Fruit fly (Drosophila melanogaster) whole organism, embryonic: ENCODE results near the gene abs.

Experiments used
- Atf3 ChIP-seq: fragments of 200-800 bp; sonication (Bioruptor generic); optimal IDR thresholded peaks from 3 replicates; lab custom pipeline; 2016; ENCODE audit warnings: missing biosample characterization, missing genetic modification characterization
- C15 ChIP-seq: fragments of 200-800 bp; sonication (Bioruptor generic); IDR thresholded peaks from 3 replicates; pipeline ENCODE4 v1.3.6; 2022; ENCODE audit warnings: missing biosample characterization, missing genetic modification characterization
- CG10979 ChIP-seq: fragments of 200-800 bp; sonication (Bioruptor generic); optimal IDR thresholded peaks from 2 replicates; lab custom pipeline; 2018; ENCODE audit warnings: missing biosample characterization, mild to moderate bottlenecking, missing genetic modification characterization, moderate library complexity
- CG11504 ChIP-seq: fragments of 200-800 bp; sonication (Bioruptor generic); optimal IDR thresholded peaks from 3 replicates; lab custom pipeline; 2019; ENCODE audit warnings: missing biosample characterization, mild to moderate bottlenecking, missing genetic modification characterization, moderate library complexity
- CG12104 ChIP-seq: fragments of 200-800 bp; sonication (Bioruptor generic); optimal IDR thresholded peaks from 3 replicates; lab custom pipeline; 2016; ENCODE audit warnings: missing biosample characterization, missing genetic modification characterization
- CG12155 ChIP-seq: fragments of 200-800 bp; sonication (Bioruptor generic); optimal IDR thresholded peaks from 3 replicates; lab custom pipeline; 2016; ENCODE audit warnings: missing biosample characterization, missing genetic modification characterization
- CG15479 ChIP-seq: fragments of 200-800 bp; sonication (Bioruptor generic); optimal IDR thresholded peaks from 3 replicates; lab custom pipeline; 2019; ENCODE audit warnings: missing biosample characterization, mild to moderate bottlenecking, missing genetic modification characterization, moderate library complexity
- CG16779 ChIP-seq: fragments of 200-800 bp; sonication (Bioruptor generic); IDR thresholded peaks from 2 replicates; pipeline ENCODE4 v1.3.6; 2022; ENCODE audit warnings: missing biosample characterization, missing genetic modification characterization
- CG17829 ChIP-seq: fragments of 200-800 bp; optimal IDR thresholded peaks from 2 replicates; lab custom pipeline; 2019; ENCODE audit warnings: missing biosample characterization, mild to moderate bottlenecking, missing genetic modification characterization, moderate library complexity
- CG18764 ChIP-seq: fragments of 200-800 bp; sonication (Bioruptor generic); optimal IDR thresholded peaks from 3 replicates; lab custom pipeline; 2016; ENCODE audit warnings: missing biosample characterization, missing genetic modification characterization
- CG2202 ChIP-seq: fragments of 200-800 bp; sonication (Bioruptor generic); optimal IDR thresholded peaks from 2 replicates; lab custom pipeline; 2018; ENCODE audit warnings: missing biosample characterization, mild to moderate bottlenecking, missing genetic modification characterization
- CG2889 ChIP-seq: fragments of 200-800 bp; sonication (Bioruptor generic); IDR thresholded peaks from 3 replicates; pipeline ENCODE4 v1.3.6; 2022; ENCODE audit warnings: missing biosample characterization, missing genetic modification characterization
- CG32532 ChIP-seq: fragments of 200-800 bp; sonication (Bioruptor generic); IDR thresholded peaks from 2 replicates; pipeline ENCODE4 v1.3.6; 2022; ENCODE audit warnings: missing biosample characterization, missing genetic modification characterization
- CG34422 ChIP-seq: fragments of 200-800 bp; sonication (Bioruptor generic); IDR thresholded peaks from 3 replicates; pipeline ENCODE4 v1.3.6; 2022; ENCODE audit warnings: missing biosample characterization, missing genetic modification characterization
- CG4328 ChIP-seq: fragments of 200-800 bp; sonication (Bioruptor generic); optimal IDR thresholded peaks from 3 replicates; lab custom pipeline; 2017; ENCODE audit warnings: missing biosample characterization, missing genetic modification reagents, missing genetic modification characterization
- CG6689 ChIP-seq: fragments of 200-800 bp; sonication (Bioruptor generic); IDR thresholded peaks from 2 replicates; pipeline ENCODE4 v1.3.6; 2022; ENCODE audit warnings: missing biosample characterization, missing genetic modification characterization
- CG7271 ChIP-seq: fragments of 200-800 bp; sonication (Bioruptor generic); optimal IDR thresholded peaks from 2 replicates; lab custom pipeline; 2018; ENCODE audit warnings: missing biosample characterization, mild to moderate bottlenecking, missing genetic modification characterization, moderate library complexity
- CG9609 ChIP-seq: fragments of 200-800 bp; sonication (Bioruptor generic); optimal IDR thresholded peaks from 3 replicates; lab custom pipeline; 2016; ENCODE audit warnings: missing biosample characterization, missing genetic modification characterization
- Dad ChIP-seq: fragments of 200-800 bp; sonication (Bioruptor generic); optimal IDR thresholded peaks from 3 replicates; lab custom pipeline; 2016; ENCODE audit warnings: missing biosample characterization, missing genetic modification characterization
- Dbx ChIP-seq: fragments of 200-800 bp; sonication (Bioruptor generic); IDR thresholded peaks from 3 replicates; pipeline ENCODE4 v1.3.6; 2022; ENCODE audit warnings: missing biosample characterization, missing genetic modification characterization
- Dip3 ChIP-seq: fragments of 200-800 bp; sonication (Bioruptor generic); optimal IDR thresholded peaks from 3 replicates; lab custom pipeline; 2016; ENCODE audit warnings: missing biosample characterization, missing genetic modification characterization
- Dll ChIP-seq: fragments of 200-800 bp; sonication (Bioruptor generic); IDR thresholded peaks from 4 replicates; pipeline ENCODE4 v1.3.6; 2022; ENCODE audit warnings: missing biosample characterization, missing genetic modification characterization; ENCODE audit not compliant: partially characterized antibody
- Ets97D ChIP-seq: fragments of 200-800 bp; sonication (Bioruptor generic); optimal IDR thresholded peaks from 3 replicates; lab custom pipeline; 2016; ENCODE audit warnings: missing biosample characterization, missing genetic modification characterization
- Fer3 ChIP-seq: fragments of 200-800 bp; sonication (Bioruptor generic); optimal IDR thresholded peaks from 2 replicates; lab custom pipeline; 2018; ENCODE audit warnings: missing biosample characterization, mild to moderate bottlenecking, missing genetic modification characterization, moderate library complexity
- Gug ChIP-seq: fragments of 200-800 bp; sonication (Bioruptor generic); IDR thresholded peaks from 4 replicates; pipeline ENCODE4 v1.3.6; 2022; ENCODE audit warnings: missing biosample characterization, missing genetic modification characterization
- H2.0 ChIP-seq: fragments of 200-800 bp; sonication (Bioruptor generic); IDR thresholded peaks from 2 replicates; pipeline ENCODE4 v1.3.6; 2022; ENCODE audit warnings: missing biosample characterization, missing genetic modification characterization
- Nf-YC ChIP-seq: fragments of 200-800 bp; optimal IDR thresholded peaks from 3 replicates; lab custom pipeline; 2019; ENCODE audit warnings: missing biosample characterization, mild to moderate bottlenecking, missing genetic modification characterization, moderate library complexity
- Oaz ChIP-seq: fragments of 200-800 bp; sonication (Bioruptor generic); IDR thresholded peaks from 2 replicates; pipeline ENCODE4 v1.3.6; 2022; ENCODE audit warnings: missing biosample characterization, missing genetic modification characterization
- Opbp ChIP-seq: fragments of 200-800 bp; sonication (Bioruptor generic); IDR thresholded peaks from 3 replicates; pipeline ENCODE4 v1.3.6; 2022; ENCODE audit warnings: missing biosample characterization, missing genetic modification characterization; ENCODE audit not compliant: partially characterized antibody
- Pdp1 ChIP-seq, 2 experiments: fragments of 200-800 bp; sonication (Bioruptor generic); optimal IDR thresholded peaks; 3 replicates each; lab custom pipeline; 2016; ENCODE audit warnings: missing biosample characterization in 2 of 2, missing genetic modification characterization in 2 of 2, mild to moderate bottlenecking in 1 of 2, moderate library complexity in 1 of 2
- Rfx ChIP-seq: fragments of 200-800 bp; sonication (Bioruptor generic); IDR thresholded peaks from 2 replicates; pipeline ENCODE4 v1.3.6; 2022; ENCODE audit warnings: missing biosample characterization, missing genetic modification characterization
- Sin3A ChIP-seq: fragments of >200 bp; optimal IDR thresholded peaks from 2 replicates; lab custom pipeline; 2018
- Stat92E ChIP-seq, 3 experiments: fragments of >200 bp in 2 of 3; fragments of 200-800 bp in 1 of 3; sonication (Bioruptor generic) in 1 of 3; optimal IDR thresholded peaks; 2 replicates each; lab custom pipeline; 2017 to 2019; ENCODE audit warnings: missing biosample characterization in 3 of 3, missing genetic modification characterization in 3 of 3, mild to moderate bottlenecking in 1 of 3, moderate library complexity in 1 of 3
- ase ChIP-seq: fragments of 200-800 bp; sonication (Bioruptor generic); IDR thresholded peaks from 3 replicates; pipeline ENCODE4 v1.3.6; 2022; ENCODE audit warnings: missing biosample characterization, missing genetic modification characterization
- croc ChIP-seq: fragments of 200-800 bp; sonication (Bioruptor generic); conservative IDR thresholded peaks from 3 replicates; pipeline ENCODE4 v1.3.6; 2022; ENCODE audit warnings: missing biosample characterization, missing genetic modification characterization
- crp ChIP-seq, 2 experiments: fragments of 200-800 bp; sonication (Bioruptor generic); optimal IDR thresholded peaks; 2 replicates in 1 of 2; 3 replicates in 1 of 2; lab custom pipeline; 2017; ENCODE audit warnings: missing biosample characterization in 2 of 2, missing genetic modification characterization in 2 of 2, mild to moderate bottlenecking in 1 of 2, moderate library complexity in 1 of 2
- dm ChIP-seq: fragments of 200-800 bp; sonication (Bioruptor generic); optimal IDR thresholded peaks from 3 replicates; lab custom pipeline; 2016; ENCODE audit warnings: missing biosample characterization, missing genetic modification characterization
- dysf ChIP-seq: fragments of 200-800 bp; sonication (Bioruptor generic); IDR thresholded peaks from 3 replicates; pipeline ENCODE4 v1.3.6; 2022; ENCODE audit warnings: missing biosample characterization, missing genetic modification characterization
- ems ChIP-seq: fragments of 200-800 bp; sonication (Bioruptor generic); optimal IDR thresholded peaks from 3 replicates; lab custom pipeline; 2016; ENCODE audit warnings: missing biosample characterization, missing genetic modification characterization
- exex ChIP-seq: fragments of 200-800 bp; sonication (Bioruptor generic); optimal IDR thresholded peaks from 4 replicates; lab custom pipeline; 2018; ENCODE audit warnings: missing biosample characterization, mild to moderate bottlenecking, missing genetic modification characterization, moderate library complexity
- gem ChIP-seq: fragments of 200-800 bp; sonication (Bioruptor generic); optimal IDR thresholded peaks from 2 replicates; lab custom pipeline; 2019; ENCODE audit warnings: missing biosample characterization, mild to moderate bottlenecking, missing genetic modification characterization, moderate library complexity
- lilli ChIP-seq: fragments of 200-800 bp; sonication (Bioruptor generic); optimal IDR thresholded peaks from 3 replicates; lab custom pipeline; 2016; ENCODE audit warnings: missing biosample characterization, missing genetic modification characterization
- nau ChIP-seq: fragments of 200-800 bp; sonication (Bioruptor generic); optimal IDR thresholded peaks from 3 replicates; lab custom pipeline; 2017; ENCODE audit warnings: missing biosample characterization, mild to moderate bottlenecking, missing genetic modification characterization, missing genetic modification reagents
- nmo ChIP-seq: fragments of 200-800 bp; sonication (Bioruptor generic); optimal IDR thresholded peaks from 2 replicates; lab custom pipeline; 2018; ENCODE audit warnings: missing biosample characterization, mild to moderate bottlenecking, missing genetic modification characterization, moderate library complexity
- pho ChIP-seq: fragments of 200-800 bp; sonication (Bioruptor generic); optimal IDR thresholded peaks from 2 replicates; lab custom pipeline; 2016; ENCODE audit warnings: missing biosample characterization, missing genetic modification characterization
- phol ChIP-seq: fragments of 200-800 bp; sonication (Bioruptor generic); optimal IDR thresholded peaks from 3 replicates; lab custom pipeline; 2018; ENCODE audit warnings: missing biosample characterization, mild to moderate bottlenecking, missing genetic modification characterization, moderate library complexity
- salm ChIP-seq: fragments of 200-800 bp; sonication (Bioruptor generic); optimal IDR thresholded peaks from 2 replicates; lab custom pipeline; 2018; ENCODE audit warnings: missing biosample characterization, mild to moderate bottlenecking, missing genetic modification characterization
- sens ChIP-seq: fragments of 200-800 bp; sonication (Bioruptor generic); peaks from one replicate; lab custom pipeline; 2016; ENCODE audit warnings: missing biosample characterization, missing genetic modification characterization
- vnd ChIP-seq: fragments of 200-800 bp; sonication (Bioruptor generic); IDR thresholded peaks from 3 replicates; pipeline ENCODE4 v1.3.6; 2022; ENCODE audit warnings: missing biosample characterization, missing genetic modification characterization; ENCODE audit not compliant: partially characterized antibody
- z ChIP-seq: fragments of 200-800 bp; sonication (Bioruptor generic); IDR thresholded peaks from 3 replicates; pipeline ENCODE4 v1.3.6; 2022; ENCODE audit warnings: missing biosample characterization, missing genetic modification characterization
- zen2 ChIP-seq: fragments of 200-800 bp; sonication (Bioruptor generic); IDR thresholded peaks from 3 replicates; pipeline ENCODE4 v1.3.6; 2022; ENCODE audit warnings: missing biosample characterization, missing genetic modification characterization; ENCODE audit not compliant: partially characterized antibody

abs gene

DNA sequence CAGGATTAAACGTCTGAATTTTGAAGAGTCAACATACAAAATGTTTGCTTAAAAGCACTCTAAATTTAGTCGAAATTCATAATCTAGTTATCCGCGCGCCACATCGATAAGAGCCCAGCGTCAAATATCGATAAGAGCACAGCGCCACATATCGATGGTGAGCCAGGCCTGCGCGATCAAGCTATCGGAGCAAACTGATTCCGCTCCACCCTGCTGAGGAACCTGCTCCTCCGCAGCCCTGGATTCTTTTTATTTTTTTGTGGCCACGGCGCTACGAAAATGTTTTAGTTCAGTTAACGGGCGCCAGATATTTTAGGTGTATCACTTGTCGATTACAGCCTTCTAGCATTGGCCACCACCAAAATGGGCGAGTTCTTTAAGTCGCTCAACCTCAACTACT is 12.1 kb upstream of the abs start (continued):
- TF ChIP-seq ems (GFP tag; lab: Kevin White, UChicago), result peak; percentile 49
- TF ChIP-seq Pdp1 (GFP tag; optimal IDR thresholded peaks at IDR 0.05; lab: Kevin White, UChicago), result peak in 1 of 2 experiments; percentile 33
- TF ChIP-seq CG15479, result no peak
- peak; percentile 70 for TF ChIP-seq Ets97D (GFP tag; lab: Kevin White, UChicago)
- TF ChIP-seq C15, result no peak
- TF ChIP-seq vnd (GFP tag; lab: Robert Waterston, UW), result peak; percentile 97
- no peak for TF ChIP-seq CG6689 (GFP tag; lab: Robert Waterston, UW)
- no peak for TF ChIP-seq CG16779 (GFP tag; lab: Robert Waterston, UW)
- TF ChIP-seq H2.0 (GFP tag; lab: Robert Waterston, UW), result 0 out of 2 replicates have a peak, but pooled peaks have one; percentile 23
- TF ChIP-seq CG9609 (GFP tag; lab: Kevin White, UChicago), result peak; percentile 7
- peak; percentile 98 for TF ChIP-seq Opbp (GFP tag; lab: Robert Waterston, UW)
- TF ChIP-seq Fer3, result peak; percentile 39
- peak; percentile 70; the same call in 2 of the 3 replicates for TF ChIP-seq Dbx (GFP tag; lab: Robert Waterston, UW)
- peak; percentile 95 for TF ChIP-seq Dll (GFP tag; lab: Robert Waterston, UW)
- TF ChIP-seq CG12155 (GFP tag; lab: Kevin White, UChicago), result peak; percentile 27
- peak; percentile 46 for TF ChIP-seq Nf-YC
- peak; percentile 1 for TF ChIP-seq dm
- TF ChIP-seq CG34422, result peak; percentile 56; the same call in 2 of the 3 replicates
- peak; percentile 76 for TF ChIP-seq Rfx (GFP tag; lab: Robert Waterston, UW)
- peak in 1 of 2 experiments; percentile 9 for TF ChIP-seq crp (GFP tag; optimal IDR thresholded peaks at IDR 0.05; lab: Kevin White, UChicago)
- no peak; the same call in 2 of the 3 replicates for TF ChIP-seq croc
- no peak for TF ChIP-seq CG12104 (GFP tag; lab: Kevin White, UChicago)
- TF ChIP-seq Stat92E (GFP tag; optimal IDR thresholded peaks at IDR 0.05; lab: Kevin White, UChicago), result peak in 1 of 3 experiments; percentile 6
- no peak for TF ChIP-seq CG4328 (GFP tag; lab: Kevin White, UChicago)
- TF ChIP-seq sens, result peak; percentile 73
- TF ChIP-seq CG11504 (tag; lab: Kevin White, UChicago), result no peak
- peak; percentile 97 for TF ChIP-seq zen2 (GFP tag; lab: Robert Waterston, UW)
- TF ChIP-seq Oaz (GFP tag; lab: Robert Waterston, UW), result no peak
- no peak for TF ChIP-seq ase
- peak; percentile 71 for TF ChIP-seq CG32532 (GFP tag; lab: Robert Waterston, UW)
- TF ChIP-seq salm, result no peak
- TF ChIP-seq CG7271 (tag; lab: Kevin White, UChicago), result no peak
- no peak; the same call in 3 of the 4 replicates for TF ChIP-seq Gug (GFP tag; lab: Robert Waterston, UW)
- no peak for TF ChIP-seq CG2889 (GFP tag; lab: Robert Waterston, UW)
- TF ChIP-seq Dip3, result peak; percentile 30
- peak; percentile 70 for TF ChIP-seq CG17829
- TF ChIP-seq nau (GFP tag; lab: Kevin White, UChicago), result no peak
- no peak for TF ChIP-seq z (GFP tag; lab: Robert Waterston, UW)
- TF ChIP-seq Sin3A (lab: Kevin White, UChicago), result peak; percentile 73
- peak; percentile 0 for TF ChIP-seq pho (GFP tag; lab: Kevin White, UChicago)
- peak; percentile 25; the same call in 1 of the 3 replicates for TF ChIP-seq dysf
- peak; percentile 57 for TF ChIP-seq Dad (GFP tag; lab: Kevin White, UChicago)
- TF ChIP-seq CG18764, result no peak
- no peak for TF ChIP-seq Atf3 (GFP tag; lab: Kevin White, UChicago)
- no peak for TF ChIP-seq gem
- peak; percentile 4 for TF ChIP-seq CG10979
- peak; percentile 53 for TF ChIP-seq nmo (GFP tag; lab: Kevin White, UChicago)
- peak; percentile 41 for TF ChIP-seq phol
- no peak for TF ChIP-seq CG2202 (tag; lab: Kevin White, UChicago)
- peak; percentile 56 for TF ChIP-seq lilli (GFP tag; lab: Kevin White, UChicago)
- TF ChIP-seq exex (tag; lab: Kevin White, UChicago), result no peak
